Worm (Caenorhabditis elegans): ENCODE results near the gene nhr-104.
A peak's percentile ranks its signal among the peaks of the same experiment; 100 is the strongest.

Gene nhr-104

ce11 chrIV:4760378-4761084 lies 28.0 kb downstream of the nhr-104 start, which contains the start of the genes memi-1 and cyp-31A3:
memi-1 (minus strand) TSS chrIV:4760428.
cyp-31A3 (plus strand) TSS chrIV:4761049.
- no peak for TF ChIP-seq hmg-11 (tag; optimal IDR thresholded peaks at IDR 0.05)
- no peak for TF ChIP-seq ztf-4 (tag; optimal IDR thresholded peaks at IDR 0.05)
- no peak for TF ChIP-seq fkh-2 (tag; optimal IDR thresholded peaks at IDR 0.05)
- no peak for TF ChIP-seq ZK546.5 (tag; optimal IDR thresholded peaks at IDR 0.05)

DNA sequence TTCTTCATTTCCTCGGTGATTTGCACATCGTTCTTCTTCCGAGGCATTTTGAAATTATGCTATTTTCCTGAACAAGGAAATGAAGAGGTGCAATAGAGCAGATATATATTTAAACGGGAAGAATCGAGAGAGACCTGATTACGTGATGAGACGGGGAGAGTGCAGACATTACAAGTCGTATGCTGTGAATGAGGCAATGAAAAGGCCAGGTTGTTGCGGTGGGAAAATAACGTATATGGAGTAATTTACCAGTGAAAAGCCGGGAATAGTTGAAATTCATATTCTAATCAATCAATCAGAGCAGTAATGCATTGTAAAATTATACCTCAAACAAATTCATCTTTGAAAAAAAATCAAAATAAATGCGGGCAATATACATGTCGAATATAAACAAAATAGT lies 29.8 kb downstream of the nhr-104 start, which contains the start of gene Y17G9B.8:
Gene Y17G9B.8 (minus strand): TSS at position 182 of the 400 bp plus-strand sequence.
- no peak for TF ChIP-seq nhr-23 (tag; optimal IDR thresholded peaks at IDR 0.05)
- TF ChIP-seq ceh-82 (tag; optimal IDR thresholded peaks at IDR 0.05) = no peak
- TF ChIP-seq egl-27 (tag; optimal IDR thresholded peaks at IDR 0.05) = no peak

DNA sequence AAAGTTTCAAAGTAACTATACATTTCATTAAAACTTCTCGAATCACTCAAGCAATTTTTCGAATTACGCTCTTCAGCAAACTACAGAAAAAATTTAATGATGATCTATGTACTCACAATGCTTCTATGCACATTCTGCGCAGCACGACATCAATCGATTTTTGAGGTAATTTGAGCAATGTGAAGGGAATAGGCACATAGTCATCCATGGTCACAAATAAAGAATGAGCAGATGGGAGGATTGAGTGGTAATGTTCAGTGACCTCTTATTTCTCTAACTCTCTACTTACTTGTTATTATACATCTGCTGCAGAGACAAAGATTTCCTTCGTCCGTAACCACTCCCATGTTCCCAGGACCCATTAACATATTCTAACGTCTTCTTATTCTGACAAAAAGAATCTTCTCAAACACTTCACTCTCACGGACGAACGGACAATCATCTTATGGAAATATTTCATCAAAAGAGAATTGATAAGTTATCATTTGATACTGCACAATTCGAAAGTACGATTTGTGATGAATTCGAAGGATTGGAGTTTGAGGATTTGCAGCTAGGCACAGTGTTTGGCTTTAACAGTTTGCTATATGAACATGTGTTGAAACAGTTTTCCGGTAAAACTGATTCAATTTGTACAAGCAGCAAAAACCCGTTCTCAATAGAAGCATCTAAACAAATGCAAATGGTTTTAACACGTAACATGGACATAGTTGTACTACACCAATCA lies 32.4 kb downstream of the nhr-104 start, which contains the start of the genes fbxb-77 and Y17G9B.11:
Gene fbxb-77 (minus strand): TSS at position 229 of the 727 bp plus-strand sequence.
Gene Y17G9B.11 (plus strand): TSS at position 677 of the 727 bp plus-strand sequence.
- no peak for TF ChIP-seq eor-1 (tag; optimal IDR thresholded peaks at IDR 0.05)
- no peak for TF ChIP-seq pqm-1 (tag; optimal IDR thresholded peaks at IDR 0.05)
- TF ChIP-seq nhr-12 (tag; optimal IDR thresholded peaks at IDR 0.05) = no peak
- no peak for TF ChIP-seq lin-15B (tag; optimal IDR thresholded peaks at IDR 0.05)
- TF ChIP-seq skn-1 (tag; optimal IDR thresholded peaks at IDR 0.05) = no peak
- TF ChIP-seq egl-5 (tag; optimal IDR thresholded peaks at IDR 0.05) = no peak
- TF ChIP-seq ceh-16 (tag; optimal IDR thresholded peaks at IDR 0.05) = no peak
- TF ChIP-seq daf-12 (tag; optimal IDR thresholded peaks at IDR 0.05) = no peak

DNA sequence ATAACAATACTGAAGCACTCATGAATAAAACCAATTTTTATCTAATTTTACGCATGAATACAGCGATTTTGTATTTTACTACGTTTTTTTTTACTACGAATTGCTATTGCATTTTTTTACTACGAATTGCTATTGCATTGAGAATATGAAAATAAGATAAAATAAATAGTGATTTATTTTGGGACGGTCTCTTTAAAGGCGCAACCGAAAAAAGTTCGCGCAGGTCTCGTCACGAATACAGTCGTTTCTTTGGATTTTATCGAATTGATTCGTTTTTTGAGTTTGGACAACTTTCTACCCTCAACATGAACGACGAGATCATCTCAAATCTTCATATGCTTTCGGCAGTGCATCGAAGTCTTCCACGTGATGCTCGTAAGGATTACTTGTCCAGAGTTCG lies 36.7 kb downstream of the nhr-104 start, which contains the start of gene Y17G9B.4:
Gene Y17G9B.4 (plus strand): TSS at position 306 of the 400 bp plus-strand sequence.
- no peak for TF ChIP-seq fkh-2 (tag; optimal IDR thresholded peaks at IDR 0.05)
- no peak for TF ChIP-seq mml-1 (tag; optimal IDR thresholded peaks at IDR 0.05)
- no peak for TF ChIP-seq eor-1 (tag; optimal IDR thresholded peaks at IDR 0.05)

DNA sequence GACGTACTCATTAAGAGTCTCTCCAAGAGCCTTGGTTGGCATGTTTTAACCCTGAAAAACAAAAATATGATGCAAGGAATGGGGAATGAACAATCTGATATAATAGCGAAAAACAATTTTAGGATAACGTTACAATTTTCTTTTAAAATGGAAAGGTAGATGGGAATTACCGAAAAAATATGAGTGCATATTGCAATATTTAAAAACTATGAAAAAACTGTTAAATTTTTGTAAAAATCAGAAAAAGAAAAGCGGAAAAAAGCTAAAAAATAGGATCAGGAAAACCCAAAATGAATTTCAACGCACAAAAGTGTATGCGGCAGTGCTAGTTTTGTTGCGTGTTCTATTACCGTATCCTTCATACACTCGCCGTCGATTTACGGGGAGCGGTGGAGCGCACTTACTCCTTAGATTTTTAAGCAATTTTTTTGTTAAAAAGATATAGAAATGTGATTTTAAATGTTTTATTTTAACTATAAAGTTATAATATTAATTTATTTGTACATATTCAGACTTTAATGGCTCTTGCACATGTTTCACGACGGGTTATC lies 38.7 kb downstream of the nhr-104 start, which contains the start of the genes rpl-20 and Y17G9B.5:
Gene rpl-20 (minus strand): TSS at position 51 of the 551 bp plus-strand sequence.
Gene Y17G9B.5 (plus strand): TSS at position 513 of the 551 bp plus-strand sequence.
- peak; percentile 100 for TF ChIP-seq nhr-25 (tag; optimal IDR thresholded peaks at IDR 0.05)
- no peak for TF ChIP-seq nhr-12 (tag; optimal IDR thresholded peaks at IDR 0.05)
- peak; percentile 98 for TF ChIP-seq snpc-4 (tag; optimal IDR thresholded peaks at IDR 0.05)
- TF ChIP-seq unc-62 (GFP tag; optimal IDR thresholded peaks at IDR 0.05) = peak; percentile 97
- TF ChIP-seq aly-2 (tag; optimal IDR thresholded peaks at IDR 0.05) = peak; percentile 97
- TF ChIP-seq nhr-43 (tag; optimal IDR thresholded peaks at IDR 0.05; ENCODE audit: poor library complexity, severe bottlenecking) = peak; percentile 99
- TF ChIP-seq pha-4 (tag; optimal IDR thresholded peaks at IDR 0.05) = peak; percentile 100
- peak; percentile 39 for TF ChIP-seq nhr-237 (tag; optimal IDR thresholded peaks at IDR 0.05)
- peak; percentile 100 for TF ChIP-seq nhr-23 (tag; optimal IDR thresholded peaks at IDR 0.05)
- TF ChIP-seq elt-1 (tag; optimal IDR thresholded peaks at IDR 0.05) = peak; percentile 97
- TF ChIP-seq ZK546.5 (tag; optimal IDR thresholded peaks at IDR 0.05) = peak; percentile 83
- TF ChIP-seq jun-1 (tag; optimal IDR thresholded peaks at IDR 0.05) = peak; percentile 99
- peak; percentile 85 for TF ChIP-seq sea-2 (GFP tag; optimal IDR thresholded peaks at IDR 0.05)
- peak; percentile 100 for TF ChIP-seq fkh-10 (GFP tag; optimal IDR thresholded peaks at IDR 0.05)
- TF ChIP-seq nhr-76 (tag; optimal IDR thresholded peaks at IDR 0.05) = peak; percentile 90
- TF ChIP-seq nhr-11 (tag; optimal IDR thresholded peaks at IDR 0.05) = peak; percentile 98
- peak; percentile 98 for TF ChIP-seq ceh-82 (tag; optimal IDR thresholded peaks at IDR 0.05)
- peak; percentile 94 to 97 (median 94) for TF ChIP-seq elt-3 (tag; optimal IDR thresholded peaks at IDR 0.05)
- TF ChIP-seq tbx-2 (tag; optimal IDR thresholded peaks at IDR 0.05) = peak; percentile 98
- TF ChIP-seq pqm-1 (tag; optimal IDR thresholded peaks at IDR 0.05) = peak; percentile 100
- TF ChIP-seq nhr-77 (tag; optimal IDR thresholded peaks at IDR 0.05) = peak; percentile 97
- peak; percentile 87 for TF ChIP-seq zag-1 (tag; optimal IDR thresholded peaks at IDR 0.05)
- peak; percentile 100 for TF ChIP-seq R02D3.7 (tag; optimal IDR thresholded peaks at IDR 0.05)
- TF ChIP-seq lsy-12 (tag; optimal IDR thresholded peaks at IDR 0.05) = peak; percentile 100
- peak; percentile 97 for TF ChIP-seq skn-1 (tag; optimal IDR thresholded peaks at IDR 0.05)
- no peak for TF ChIP-seq eor-1 (tag; optimal IDR thresholded peaks at IDR 0.05)
- peak; percentile 91 for TF ChIP-seq ama-1 (optimal IDR thresholded peaks at IDR 0.05)
- no peak for TF ChIP-seq ceh-9 (tag; optimal IDR thresholded peaks at IDR 0.05)
- peak; percentile 97 for TF ChIP-seq ztf-4 (tag; optimal IDR thresholded peaks at IDR 0.05)
- peak; percentile 100 for TF ChIP-seq nfya-1 (tag; optimal IDR thresholded peaks at IDR 0.05; ENCODE audit: insufficient read depth)
- peak; percentile 98 for TF ChIP-seq ceh-28 (tag; optimal IDR thresholded peaks at IDR 0.05)
- TF ChIP-seq nhr-28 (tag; optimal IDR thresholded peaks at IDR 0.05) = peak; percentile 98
- TF ChIP-seq unc-39 (tag; optimal IDR thresholded peaks at IDR 0.05) = peak; percentile 42
